Worm (Caenorhabditis elegans): ENCODE data around the gene K07H8.7.

DNA sequence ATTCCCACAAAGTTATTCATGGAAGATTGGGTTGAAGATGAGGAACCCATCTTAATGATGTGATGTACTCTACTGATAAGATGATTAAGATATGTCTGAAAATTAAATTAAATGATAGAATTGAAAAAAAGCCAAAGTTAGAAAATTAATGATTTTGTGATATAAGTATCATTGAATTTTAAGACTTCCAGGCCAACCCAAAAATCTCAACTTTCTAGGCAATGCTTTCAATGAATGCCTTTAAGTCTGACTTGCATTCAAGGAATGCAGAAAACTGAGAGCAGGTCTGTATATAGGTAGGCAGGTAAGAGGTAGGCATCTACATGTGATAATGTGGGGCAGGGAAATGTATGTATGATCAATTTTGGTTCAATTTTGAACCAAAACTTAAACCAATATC is 39.8 kb downstream of the K07H8.7 start, which contains the start of gene ocr-2:
- TF ChIP-seq dox-1 (GFP tag; IDR thresholded peaks at IDR 0.05) (no peak), B0019.2 (GFP tag; conservative IDR thresholded peaks at IDR 0.05) (no peak)

Data from whole organism, young adult.